Worm (Caenorhabditis elegans) whole organism, L2 larva: Measurements from ENCODE around the gene irld-22.

Source experiments
- R02D3.7 ChIP-seq: fragments of 150-350 bp; optimal IDR thresholded peaks from 2 replicates; lab custom pipeline; 2014; ENCODE audit warnings: missing biosample characterization, missing genetic modification characterization
- Y55F3AM.14 ChIP-seq: fragments of 200-800 bp; sonication (Bioruptor generic); optimal IDR thresholded peaks from 2 replicates; lab custom pipeline; 2018; ENCODE audit warnings: mild to moderate bottlenecking, missing genetic modification characterization, missing compliant biosample characterization
- alr-1 ChIP-seq: fragments of 150-350 bp; optimal IDR thresholded peaks from 2 replicates; lab custom pipeline; 2014; ENCODE audit warnings: missing biosample characterization, missing genetic modification characterization
- ama-1 ChIP-seq: fragments of 150-350 bp; optimal IDR thresholded peaks from 2 replicates; lab custom pipeline; 2018; ENCODE audit warnings: inconsistent platforms
- blmp-1 ChIP-seq: sonication (generic microtip); optimal IDR thresholded peaks from 2 replicates; lab custom pipeline; 2017; ENCODE audit warnings: missing genetic modification characterization, mild to moderate bottlenecking, missing compliant biosample characterization, antibody characterized with exemption, moderate library complexity; ENCODE audit not compliant: insufficient read depth
- elt-3 ChIP-seq: sonication (generic microtip); optimal IDR thresholded peaks from 2 replicates; lab custom pipeline; 2017; ENCODE audit warnings: missing biosample characterization, missing genetic modification characterization
- lin-39 ChIP-seq: fragments of 150-350 bp; optimal IDR thresholded peaks from 2 replicates; lab custom pipeline; 2014; ENCODE audit warnings: missing biosample characterization, missing genetic modification reagents, missing genetic modification characterization
- nhr-11 ChIP-seq: fragments of 150-350 bp; optimal IDR thresholded peaks from 2 replicates; lab custom pipeline; 2014; ENCODE audit warnings: missing biosample characterization, missing genetic modification characterization
- skn-1 ChIP-seq: sonication (generic microtip); optimal IDR thresholded peaks from 2 replicates; lab custom pipeline; 2017; ENCODE audit warnings: missing biosample characterization, missing genetic modification characterization
- snpc-4 ChIP-seq: fragments of 150-350 bp; optimal IDR thresholded peaks from 2 replicates; lab custom pipeline; 2014; ENCODE audit warnings: missing biosample characterization, missing genetic modification characterization
- unc-39 ChIP-seq: fragments of 150-350 bp; optimal IDR thresholded peaks from 2 replicates; lab custom pipeline; 2014; ENCODE audit warnings: missing biosample characterization, missing genetic modification characterization
- unc-62 ChIP-seq: fragments of 150-350 bp; optimal IDR thresholded peaks from 2 replicates; lab custom pipeline; 2014; ENCODE audit warnings: missing biosample characterization, missing genetic modification reagents, missing genetic modification characterization

- TF ChIP-seq alr-1 (tag; lab: Kevin White, UChicago), result no peak
- no peak for TF ChIP-seq Y55F3AM.14
- no peak for TF ChIP-seq R02D3.7
- TF ChIP-seq snpc-4 (tag; lab: Kevin White, UChicago), result no peak
- no peak for TF ChIP-seq elt-3 (tag; lab: Kevin White, UChicago)
- TF ChIP-seq nhr-11, result no peak
- no peak for TF ChIP-seq ama-1 (lab: Kevin White, UChicago)
- no peak for TF ChIP-seq skn-1 (tag; lab: Kevin White, UChicago)
- TF ChIP-seq unc-62 (GFP tag; lab: Kevin White, UChicago), result no peak
- no peak for TF ChIP-seq unc-39 (tag; lab: Kevin White, UChicago)
- TF ChIP-seq lin-39 (tag; lab: Kevin White, UChicago), result no peak
- no peak for TF ChIP-seq blmp-1 (tag; lab: Kevin White, UChicago)
These were observed 43.4 kb upstream of the irld-22 start for ce11 chrV:3943364-3943763.
